Fruit fly (Drosophila melanogaster): ENCODE measurements around the gene CG43390.
A peak's percentile ranks its signal among the peaks of the same experiment; 100 is the strongest.

dm6 chr3L:11556637-11557036, 23.1 kb downstream of the CG43390 start:
- peak; percentile 7 for TF ChIP-seq D19B (GFP tag; optimal IDR thresholded peaks at IDR 0.05)
- TF ChIP-seq Dref (GFP tag; IDR thresholded peaks at IDR 0.05), result no peak
- no peak for TF ChIP-seq gce (GFP tag; IDR thresholded peaks at IDR 0.05)
- TF ChIP-seq HLHmδ (GFP tag; optimal IDR thresholded peaks at IDR 0.05), result no peak
- 0 out of 2 replicates have a peak, but pooled peaks have one; percentile 32 for TF ChIP-seq CG14014 (GFP tag; IDR thresholded peaks at IDR 0.05)
- TF ChIP-seq gro (GFP tag; optimal IDR thresholded peaks at IDR 0.05), result no peak
- no peak for TF ChIP-seq Nf-YA (GFP tag; IDR thresholded peaks at IDR 0.05)
- peak; percentile 12 for TF ChIP-seq Ets65A (GFP tag)
- no peak for TF ChIP-seq CG8944 (GFP tag; optimal IDR thresholded peaks at IDR 0.05)
- TF ChIP-seq nom (GFP tag; optimal IDR thresholded peaks at IDR 0.05), result no peak
